Fruit fly (Drosophila melanogaster) whole organism: ENCODE measurements around the gene Mst57Dc.

ENCODE experiments used
- Dll ChIP-seq: fragments of >200 bp; optimal IDR thresholded peaks from 2 replicates; lab custom pipeline; 2017
- EcR ChIP-seq, 2 experiments: fragments of >200 bp; optimal IDR thresholded peaks; 2 replicates each; lab custom pipeline; 2017; ENCODE audit warnings: missing biosample characterization in 2 of 2, missing genetic modification characterization in 2 of 2, missing genetic modification reagents in 2 of 2
- pan ChIP-seq: fragments of >200 bp; optimal IDR thresholded peaks from 2 replicates; lab custom pipeline; 2017
- psq ChIP-seq: fragments of >200 bp; optimal IDR thresholded peaks from 2 replicates; lab custom pipeline; 2017
- usp ChIP-seq: fragments of >200 bp; optimal IDR thresholded peaks from 2 replicates; lab custom pipeline; 2017; ENCODE audit warnings: missing biosample characterization, missing genetic modification characterization, mixed read lengths

- TF ChIP-seq pan (lab: Kevin White, UChicago) (no peak), usp (GFP tag; lab: Kevin White, UChicago) (no peak), Dll (lab: Kevin White, UChicago) (no peak), psq (lab: Kevin White, UChicago) (no peak), EcR (GFP tag; optimal IDR thresholded peaks at IDR 0.05; lab: Kevin White, UChicago) (no peak)
These were observed 40.1 kb downstream of the Mst57Dc start, which contains the start of gene CG31380 for dm6 chr3R:25789355-25789754.
